Fruit fly (Drosophila melanogaster): Measurements from ENCODE around the gene CG5126.

DNA sequence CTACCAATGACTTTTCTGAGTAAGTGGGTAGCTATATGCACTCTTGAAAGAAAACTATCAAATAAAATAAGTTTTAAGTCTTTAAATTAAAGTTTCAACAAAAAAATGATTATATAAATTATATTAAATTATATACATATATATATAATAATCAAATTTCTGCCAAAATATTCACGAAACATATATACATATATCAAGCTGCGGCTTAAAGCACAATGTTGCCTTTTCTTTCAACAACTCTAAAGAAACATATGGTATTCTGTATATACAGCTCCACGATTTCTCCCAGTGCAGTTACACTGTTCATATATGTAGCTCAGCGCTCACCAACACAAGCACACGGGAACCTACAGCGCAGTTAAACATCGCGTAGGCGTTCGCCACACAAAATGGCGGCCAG lies 48.3 kb downstream of the CG5126 start:
- TF ChIP-seq psq (optimal IDR thresholded peaks at IDR 0.05) (no peak), CG8478 (optimal IDR thresholded peaks at IDR 0.05) (no peak), Dll (optimal IDR thresholded peaks at IDR 0.05) (no peak)

All from whole organism.